Worm (Caenorhabditis elegans): ENCODE data around the gene dsl-4.

The dsl-4 gene

DNA sequence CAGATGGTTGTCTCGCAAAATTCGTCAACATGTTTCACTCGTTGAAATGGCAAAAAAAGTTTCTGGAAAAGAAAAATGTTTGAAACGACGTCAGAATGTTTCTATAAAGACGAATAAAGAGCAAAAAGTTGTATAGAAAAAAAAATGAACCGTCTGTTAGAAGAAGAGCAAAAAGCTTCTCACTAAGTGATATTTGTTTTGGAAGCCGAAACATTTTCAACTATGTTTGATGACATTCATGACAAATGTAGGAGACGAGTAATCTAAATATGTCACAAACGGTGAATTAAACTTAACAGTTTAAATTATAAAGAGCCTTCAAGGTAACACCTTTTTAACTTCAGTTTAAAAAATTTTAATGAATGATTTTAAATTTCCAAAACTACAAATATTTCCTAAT, 49.9 kb downstream of the dsl-4 start, which contains the start of gene nkat-1:
TSS of gene nkat-1 (minus strand) at position 101 of the 400 bp plus-strand sequence.
- no peak for TF ChIP-seq hlh-4 (tag; optimal IDR thresholded peaks at IDR 0.05)
- TF ChIP-seq egl-13 (tag; optimal IDR thresholded peaks at IDR 0.05) = no peak
- no peak for TF ChIP-seq mef-2 (tag; optimal IDR thresholded peaks at IDR 0.05)
- TF ChIP-seq ceh-82 (tag; optimal IDR thresholded peaks at IDR 0.05) = no peak
- no peak for TF ChIP-seq hpl-2 (GFP tag; optimal IDR thresholded peaks at IDR 0.05)
- TF ChIP-seq C04F5.9 (tag; optimal IDR thresholded peaks at IDR 0.05) = no peak
- TF ChIP-seq nhr-90 (tag; optimal IDR thresholded peaks at IDR 0.05; ENCODE audit: poor library complexity) = no peak
- no peak for TF ChIP-seq swsn-7 (tag; optimal IDR thresholded peaks at IDR 0.05)
- TF ChIP-seq snu-23 (GFP tag; optimal IDR thresholded peaks at IDR 0.05) = no peak

- TF ChIP-seq C16A3.4 (tag; optimal IDR thresholded peaks at IDR 0.05) (no peak), efl-1 (optimal IDR thresholded peaks at IDR 0.05) (no peak), efl-1 (GFP tag; optimal IDR thresholded peaks at IDR 0.05 in 1 of 2) (peak; percentile 13 to 92), dsc-1 (tag; optimal IDR thresholded peaks at IDR 0.05) (no peak), ceh-90 (tag; optimal IDR thresholded peaks at IDR 0.05) (no peak), dpl-1 (GFP tag; optimal IDR thresholded peaks at IDR 0.05) (peak in 1 of 3 experiments; percentile 41), lin-35 (GFP tag; optimal IDR thresholded peaks at IDR 0.05) (peak in 1 of 2 experiments; percentile 16), nhr-20 (tag; optimal IDR thresholded peaks at IDR 0.05) (no peak)
Observed at ce11 chrX:14141344-14141841, 51.2 kb downstream of the dsl-4 start.
